Fruit fly (Drosophila melanogaster): Measurements from ENCODE around the gene RhoGDI.

dm6 chr3L:19979592-19979991 is 51.0 kb downstream of the RhoGDI start, which contains the start of gene CG14182:
- TF ChIP-seq Snoo (tag; optimal IDR thresholded peaks at IDR 0.05) (no peak), CG14655 (GFP tag; optimal IDR thresholded peaks at IDR 0.05) (no peak), rn (GFP tag; IDR thresholded peaks at IDR 0.05) (no peak), CG13204 (GFP tag; optimal IDR thresholded peaks at IDR 0.05) (no peak), CG34367 (tag; optimal IDR thresholded peaks at IDR 0.05) (no peak), CG8159 (tag; optimal IDR thresholded peaks at IDR 0.05) (no peak), EcR (GFP tag; optimal IDR thresholded peaks at IDR 0.05) (no peak)
